Fruit fly (Drosophila melanogaster): ENCODE results near the gene Lk6.

The Lk6 gene

DNA sequence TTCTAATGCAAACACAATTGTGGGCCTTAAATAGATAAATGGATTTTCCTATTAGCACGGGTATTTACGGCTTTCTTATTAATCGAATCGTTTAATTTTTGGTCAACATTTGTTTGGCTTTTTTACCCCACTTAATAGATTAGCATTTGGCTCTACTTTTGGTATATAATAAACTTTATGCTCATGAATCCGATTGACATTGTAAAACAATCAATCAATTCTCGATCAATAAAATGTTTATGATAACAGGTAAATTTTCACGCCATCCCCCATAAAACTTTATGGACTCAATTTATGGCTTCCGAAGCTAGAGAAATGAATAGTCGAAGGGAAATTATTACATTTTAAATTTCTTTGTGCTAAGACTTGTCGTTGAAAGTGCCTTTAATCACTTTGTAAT is 45.4 kb upstream of the Lk6 start (continued):
- peak; percentile 22 for TF ChIP-seq CG12659 (GFP tag; optimal IDR thresholded peaks at IDR 0.05)
- TF ChIP-seq Hr51 (GFP tag; optimal IDR thresholded peaks at IDR 0.05): peak in 1 of 2 experiments; percentile 75
- TF ChIP-seq D (optimal IDR thresholded peaks at IDR 0.05): no peak
- no peak for TF ChIP-seq D (GFP tag; optimal IDR thresholded peaks at IDR 0.05)
- no peak for TF ChIP-seq sob (GFP tag; IDR thresholded peaks at IDR 0.05)
- no peak for TF ChIP-seq yki (optimal IDR thresholded peaks at IDR 0.05)
- peak; percentile 70 for TF ChIP-seq CG7839 (tag; optimal IDR thresholded peaks at IDR 0.05)
- peak; percentile 57 for TF ChIP-seq CG12219 (GFP tag; optimal IDR thresholded peaks at IDR 0.05)
- TF ChIP-seq sens-2 (GFP tag; IDR thresholded peaks at IDR 0.05): peak; percentile 74
- no peak for TF ChIP-seq dysf (GFP tag; IDR thresholded peaks at IDR 0.05)
- no peak for TF ChIP-seq CG11398 (GFP tag; optimal IDR thresholded peaks at IDR 0.05)
- no peak for TF ChIP-seq Chrac-16 (GFP tag; optimal IDR thresholded peaks at IDR 0.05)
- TF ChIP-seq CG6854 (GFP tag; optimal IDR thresholded peaks at IDR 0.05): peak; percentile 50
- TF ChIP-seq CG7745 (tag; optimal IDR thresholded peaks at IDR 0.05): no peak
- TF ChIP-seq vvl (GFP tag; IDR thresholded peaks at IDR 0.05): 0 out of 2 replicates have a peak, but pooled peaks have one; percentile 12
- TF ChIP-seq CTCF (GFP tag; optimal IDR thresholded peaks at IDR 0.05): peak; percentile 42
- no peak for TF ChIP-seq fd102C (GFP tag; optimal IDR thresholded peaks at IDR 0.05)
- peak; percentile 68 for TF ChIP-seq Med (GFP tag)
- TF ChIP-seq H2.0 (GFP tag; IDR thresholded peaks at IDR 0.05): no peak
- TF ChIP-seq tll (GFP tag; optimal IDR thresholded peaks at IDR 0.05): no peak
- TF ChIP-seq CG4404 (GFP tag; IDR thresholded peaks at IDR 0.05): no peak
- TF ChIP-seq MTF-1 (GFP tag; optimal IDR thresholded peaks at IDR 0.05; ENCODE audit: borderline replicate concordance): peak; percentile 38
- no peak for TF ChIP-seq NC2α (GFP tag; optimal IDR thresholded peaks at IDR 0.05)
- no peak for TF ChIP-seq dpn (GFP tag; optimal IDR thresholded peaks at IDR 0.05)
- no peak for TF ChIP-seq CG10543 (GFP tag; optimal IDR thresholded peaks at IDR 0.05)
- peak; percentile 80 for TF ChIP-seq gcm (GFP tag; optimal IDR thresholded peaks at IDR 0.05)
- peak; percentile 62 for TF ChIP-seq oc (tag; optimal IDR thresholded peaks at IDR 0.05)
- no peak for TF ChIP-seq Bgb (GFP tag; IDR thresholded peaks at IDR 0.05; ENCODE audit: partially characterized antibody)
- TF ChIP-seq seq (GFP tag; IDR thresholded peaks at IDR 0.05): peak; percentile 13; the same call in 1 of the 2 replicates
- TF ChIP-seq Dfd (GFP tag; optimal IDR thresholded peaks at IDR 0.05): no peak
- no peak for TF ChIP-seq tio (GFP tag; optimal IDR thresholded peaks at IDR 0.05)
- peak; percentile 52 for TF ChIP-seq CG2875 (GFP tag; optimal IDR thresholded peaks at IDR 0.05)
- TF ChIP-seq twi (tag; optimal IDR thresholded peaks at IDR 0.05): no peak
- no peak for TF ChIP-seq Hr3 (GFP tag; optimal IDR thresholded peaks at IDR 0.05)
- no peak for TF ChIP-seq Dbx (GFP tag; IDR thresholded peaks at IDR 0.05)
- TF ChIP-seq tap (tag; optimal IDR thresholded peaks at IDR 0.05): peak; percentile 69
- TF ChIP-seq gem (tag; optimal IDR thresholded peaks at IDR 0.05): peak; percentile 51
- peak; percentile 67 for TF ChIP-seq Fer2 (tag; optimal IDR thresholded peaks at IDR 0.05)
- no peak for TF ChIP-seq CG16863 (GFP tag; optimal IDR thresholded peaks at IDR 0.05)
- peak; percentile 66 for TF ChIP-seq Oli (tag; optimal IDR thresholded peaks at IDR 0.05)
- peak; percentile 21; the same call in 1 of the 2 replicates for TF ChIP-seq Rfx (GFP tag; IDR thresholded peaks at IDR 0.05)
- TF ChIP-seq CG30431 (GFP tag; optimal IDR thresholded peaks at IDR 0.05): no peak
- TF ChIP-seq zfh1 (GFP tag; IDR thresholded peaks at IDR 0.05): no peak
- TF ChIP-seq PHDP (tag; optimal IDR thresholded peaks at IDR 0.05): peak; percentile 85
- peak; percentile 15 for TF ChIP-seq Spps (tag; optimal IDR thresholded peaks at IDR 0.05)
- TF ChIP-seq sd (tag; optimal IDR thresholded peaks at IDR 0.05): peak; percentile 44
- TF ChIP-seq nom (GFP tag; optimal IDR thresholded peaks at IDR 0.05): no peak
- peak; percentile 71 for TF ChIP-seq sug (tag; optimal IDR thresholded peaks at IDR 0.05)
- TF ChIP-seq D19B (GFP tag; optimal IDR thresholded peaks at IDR 0.05): no peak
- TF ChIP-seq CG16813 (GFP tag; IDR thresholded peaks at IDR 0.05; ENCODE audit: partially characterized antibody): no peak
- TF ChIP-seq eve (GFP tag; optimal IDR thresholded peaks at IDR 0.05): no peak
